Fruit fly (Drosophila melanogaster): ENCODE results near the gene mRpS34.

DNA sequence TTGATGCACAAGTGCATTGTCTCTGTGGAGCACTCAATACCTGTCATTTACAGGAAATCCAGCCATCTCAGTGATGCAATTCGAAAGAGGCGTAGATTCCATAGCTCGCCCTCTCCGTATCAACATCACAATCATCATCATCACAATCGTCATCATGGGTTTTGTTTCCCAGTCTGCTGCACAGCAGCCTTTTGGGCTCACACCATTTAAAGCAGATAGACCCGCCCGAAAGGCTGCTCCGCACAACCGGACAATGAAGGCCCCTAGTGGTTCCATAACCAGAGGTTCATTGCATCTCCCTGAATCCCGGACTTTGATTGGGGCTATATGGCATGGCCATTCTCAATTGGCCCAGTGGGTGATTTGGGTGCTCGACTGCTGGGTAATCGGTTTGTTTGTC lies 13.0 kb upstream of the mRpS34 start:
- TF ChIP-seq psq (optimal IDR thresholded peaks at IDR 0.05): no peak
- no peak for TF ChIP-seq Myc (optimal IDR thresholded peaks at IDR 0.05)
- TF ChIP-seq Sin3A (optimal IDR thresholded peaks at IDR 0.05): no peak
